Worm (Caenorhabditis elegans): ENCODE results near the gene adr-2.

DNA sequence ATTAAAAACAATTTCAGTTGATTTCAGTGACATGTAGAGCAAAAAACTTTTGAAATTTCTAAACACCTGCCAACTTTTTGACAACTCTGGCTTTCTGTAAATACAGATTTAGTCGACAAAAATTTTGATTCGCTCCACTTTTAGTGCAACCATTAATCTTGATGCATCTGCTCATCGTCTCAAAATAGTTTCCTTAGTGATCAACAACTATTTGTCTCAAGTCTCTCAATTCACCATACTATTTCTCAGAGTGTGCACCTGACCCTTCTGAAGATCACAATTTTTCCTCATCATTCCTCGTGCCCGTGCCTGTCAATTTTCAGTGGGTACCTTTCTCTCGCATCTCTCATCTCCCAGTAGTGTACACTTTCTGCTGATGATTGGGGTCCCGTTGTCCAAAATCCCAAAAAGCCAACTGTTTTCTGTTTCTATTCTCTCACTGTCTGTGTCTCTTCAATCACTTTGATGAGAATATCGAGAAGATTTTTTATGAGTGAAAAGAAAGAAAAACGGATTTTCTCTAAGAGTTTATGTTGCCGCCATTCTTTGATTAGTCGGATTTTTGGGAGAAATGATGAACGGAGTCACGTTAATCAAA, 15.7 kb downstream of the adr-2 start:
- TF ChIP-seq bed-3 (GFP tag; optimal IDR thresholded peaks at IDR 0.05), result no peak
- no peak for TF ChIP-seq ztf-11 (tag; optimal IDR thresholded peaks at IDR 0.05)
- no peak for TF ChIP-seq nhr-237 (tag; optimal IDR thresholded peaks at IDR 0.05)
- TF ChIP-seq elt-1 (tag; optimal IDR thresholded peaks at IDR 0.05; ENCODE audit: borderline replicate concordance, insufficient read depth), result no peak
- TF ChIP-seq nhr-2 (tag; optimal IDR thresholded peaks at IDR 0.05), result no peak
- no peak for TF ChIP-seq flh-1 (GFP tag; optimal IDR thresholded peaks at IDR 0.05)
- no peak for TF ChIP-seq nhr-12 (tag; optimal IDR thresholded peaks at IDR 0.05)
- TF ChIP-seq lin-32 (GFP tag; optimal IDR thresholded peaks at IDR 0.05), result no peak
- no peak for TF ChIP-seq ces-1 (GFP tag; optimal IDR thresholded peaks at IDR 0.05)
- peak; percentile 96 for TF ChIP-seq unc-62 (GFP tag; optimal IDR thresholded peaks at IDR 0.05)
- TF ChIP-seq snpc-4 (tag; optimal IDR thresholded peaks at IDR 0.05), result no peak

All from whole organism, mixed stage, embryonic.